Worm (Caenorhabditis elegans): ENCODE data around the gene M01H9.2.

M01H9.2 gene

DNA sequence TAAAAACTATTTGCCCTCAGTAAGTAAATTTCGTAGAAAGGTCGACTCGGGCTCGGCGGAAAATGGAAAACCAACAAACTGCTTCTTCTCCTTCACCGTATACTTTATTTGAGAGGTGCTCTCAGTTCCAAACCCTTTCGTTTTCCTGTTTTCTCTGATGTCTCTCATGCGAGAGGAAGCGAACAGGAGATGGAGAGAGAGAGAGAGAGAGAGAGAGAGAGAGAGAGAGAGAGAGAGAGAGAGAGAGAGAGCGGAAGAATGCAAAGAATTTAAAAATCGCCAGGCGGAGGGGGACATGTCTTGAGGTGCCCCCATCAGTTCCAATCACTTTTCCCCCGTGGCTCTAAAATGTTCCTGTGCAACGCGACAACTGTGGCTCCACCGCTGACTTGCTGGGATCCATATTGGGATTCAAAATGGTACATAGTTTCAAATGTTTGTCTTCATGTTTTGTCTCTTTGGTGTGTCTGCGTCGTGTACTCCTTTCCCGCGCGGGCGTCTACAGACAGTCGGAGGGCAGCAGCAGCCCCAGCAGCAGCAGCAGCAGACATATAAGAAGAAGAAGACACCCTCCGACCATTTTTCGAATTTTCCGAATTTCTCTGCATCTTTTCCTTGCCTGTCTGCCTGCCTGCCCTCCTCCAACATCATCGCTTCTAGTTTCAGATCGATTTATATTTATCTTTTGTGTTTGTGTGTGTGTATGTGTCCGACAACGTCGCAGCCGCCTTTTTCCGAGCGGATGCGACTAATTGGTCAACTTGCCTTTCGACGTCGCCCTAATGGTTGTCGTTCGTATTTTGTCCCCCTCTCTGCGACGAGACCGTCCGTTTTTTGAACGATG lies 8.5 kb downstream of the M01H9.2 start, which contains the start of gene R08C7.11:
Gene R08C7.11, minus strand, starts transcription at position 608 of the 844 bp plus-strand sequence.
- TF ChIP-seq lsy-2 (tag; optimal IDR thresholded peaks at IDR 0.05) (no peak), unc-62 (GFP tag; optimal IDR thresholded peaks at IDR 0.05) (no peak), sem-2 (GFP tag; optimal IDR thresholded peaks at IDR 0.05) (no peak), ham-2 (GFP tag; optimal IDR thresholded peaks at IDR 0.05) (peak; percentile 76), ceh-39 (tag; optimal IDR thresholded peaks at IDR 0.05) (no peak), hlh-1 (tag; optimal IDR thresholded peaks at IDR 0.05) (peak; percentile 22), ceh-83 (GFP tag; optimal IDR thresholded peaks at IDR 0.05) (no peak), M03D4.4 (tag; optimal IDR thresholded peaks at IDR 0.05) (peak; percentile 32), drap-1 (GFP tag; optimal IDR thresholded peaks at IDR 0.05) (peak; percentile 41), cnd-1 (tag; optimal IDR thresholded peaks at IDR 0.05) (no peak), ztf-11 (tag; optimal IDR thresholded peaks at IDR 0.05) (no peak), unc-120 (tag; optimal IDR thresholded peaks at IDR 0.05; ENCODE audit: poor library complexity, severe bottlenecking) (no peak), zip-8 (tag; optimal IDR thresholded peaks at IDR 0.05) (no peak), flh-1 (GFP tag; optimal IDR thresholded peaks at IDR 0.05) (no peak)

DNA sequence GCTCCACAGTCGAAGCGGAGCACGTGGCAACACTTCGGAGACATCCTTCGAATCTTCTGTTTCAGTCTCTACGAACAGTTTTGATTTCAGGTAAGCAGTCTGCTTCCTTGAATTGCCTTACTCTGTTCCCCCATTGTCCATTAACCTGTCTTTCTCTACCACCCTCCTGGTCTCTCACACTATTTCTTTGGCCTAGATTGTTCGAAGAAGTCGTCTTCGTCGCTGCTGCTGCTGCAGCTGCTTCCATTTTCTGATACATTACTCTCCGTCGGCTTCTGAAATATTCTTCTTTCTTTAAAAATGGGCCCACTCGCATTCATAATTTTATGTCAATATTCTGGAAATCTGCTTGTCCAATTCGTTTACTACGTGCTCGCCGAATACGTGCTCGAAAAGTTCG lies 11.5 kb downstream of the M01H9.2 start, which contains the start of gene R08C7.1:
Gene R08C7.1, plus strand, starts transcription at position 301 of the 400 bp plus-strand sequence.
- no peak for TF ChIP-seq zip-8 (tag; optimal IDR thresholded peaks at IDR 0.05)
- TF ChIP-seq sptf-1 (tag; optimal IDR thresholded peaks at IDR 0.05) = no peak
- TF ChIP-seq bed-3 (GFP tag; optimal IDR thresholded peaks at IDR 0.05) = no peak
- TF ChIP-seq ceh-43 (GFP tag; optimal IDR thresholded peaks at IDR 0.05) = no peak
- no peak for TF ChIP-seq ceh-39 (tag; optimal IDR thresholded peaks at IDR 0.05)
- TF ChIP-seq cnd-1 (tag; optimal IDR thresholded peaks at IDR 0.05) = no peak
- TF ChIP-seq lin-32 (GFP tag; optimal IDR thresholded peaks at IDR 0.05) = no peak

DNA sequence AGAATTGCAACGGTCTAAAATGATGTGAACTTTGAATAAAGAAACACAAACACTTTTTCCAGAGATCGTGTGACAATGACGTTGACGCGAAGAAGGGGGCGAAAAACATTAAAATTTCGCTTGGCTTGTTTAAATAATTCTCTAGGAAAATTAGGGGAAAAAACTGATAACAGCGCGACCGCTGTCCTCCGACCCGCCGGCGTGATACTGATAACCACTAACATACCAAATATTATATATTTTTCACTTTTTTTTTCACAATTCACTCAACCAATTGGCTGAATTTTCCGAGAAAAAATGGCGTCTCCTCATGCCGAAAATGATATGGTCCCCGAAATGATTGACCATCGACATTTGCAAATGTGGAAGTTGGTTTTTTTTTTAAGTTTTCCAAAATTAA lies 13.2 kb downstream of the M01H9.2 start:
- TF ChIP-seq bed-3 (GFP tag; optimal IDR thresholded peaks at IDR 0.05) (no peak), M03D4.4 (tag; optimal IDR thresholded peaks at IDR 0.05) (no peak)

DNA sequence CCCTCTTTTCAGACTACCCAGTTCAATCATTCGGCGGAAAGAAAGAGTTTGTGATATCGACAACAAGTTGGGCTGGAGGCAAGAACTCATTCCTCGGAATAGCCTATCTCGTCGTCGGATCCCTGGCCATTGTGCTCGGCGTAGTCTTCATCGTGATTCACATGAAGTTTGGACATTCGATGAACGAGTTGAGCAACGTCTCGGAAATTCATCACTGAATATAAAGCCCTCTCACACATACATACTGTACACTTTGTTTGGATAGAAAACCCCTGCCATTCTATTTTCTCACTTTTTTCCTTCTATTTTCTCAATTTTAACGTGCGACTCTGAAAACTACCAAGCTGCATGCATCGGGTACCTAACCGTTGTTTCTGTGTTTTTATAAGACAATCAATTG lies 13.6 kb downstream of the M01H9.2 start, which contains the start of gene R08C7.12:
Gene R08C7.12, plus strand, starts transcription at position 301 of the 400 bp plus-strand sequence.
- TF ChIP-seq nhr-28 (tag; optimal IDR thresholded peaks at IDR 0.05) (no peak), elt-1 (tag; optimal IDR thresholded peaks at IDR 0.05; ENCODE audit: borderline replicate concordance, insufficient read depth) (no peak), mab-5 (tag; optimal IDR thresholded peaks at IDR 0.05) (no peak), mls-2 (tag; optimal IDR thresholded peaks at IDR 0.05) (no peak)

DNA sequence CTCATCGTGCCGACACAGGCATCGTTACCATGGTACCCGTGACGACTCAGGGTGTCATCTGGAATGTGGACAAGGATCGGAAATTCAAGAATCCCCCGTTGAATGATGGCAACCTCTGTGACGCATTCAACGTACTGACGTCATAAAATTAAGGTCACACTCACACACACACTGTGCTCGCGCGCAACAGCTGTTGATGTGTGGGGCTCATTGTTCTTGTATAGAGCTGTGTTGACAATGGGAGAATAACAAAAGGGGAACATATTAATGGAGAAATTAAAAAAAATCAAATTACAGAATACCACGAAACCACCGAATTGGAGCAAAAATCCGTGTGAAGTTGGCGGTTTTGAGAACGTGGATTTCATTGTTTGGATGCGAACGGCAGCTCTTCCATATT lies 14.7 kb downstream of the M01H9.2 start:
- TF ChIP-seq cnd-1 (tag; optimal IDR thresholded peaks at IDR 0.05) = peak; percentile 89
- no peak for TF ChIP-seq nhr-2 (tag; optimal IDR thresholded peaks at IDR 0.05)
- TF ChIP-seq lin-32 (GFP tag; optimal IDR thresholded peaks at IDR 0.05) = peak; percentile 97
- TF ChIP-seq hlh-1 (tag; optimal IDR thresholded peaks at IDR 0.05) = peak; percentile 88
- no peak for TF ChIP-seq mls-2 (tag; optimal IDR thresholded peaks at IDR 0.05)
- TF ChIP-seq ces-1 (GFP tag; optimal IDR thresholded peaks at IDR 0.05) = peak; percentile 62
- TF ChIP-seq zip-8 (tag; optimal IDR thresholded peaks at IDR 0.05) = peak; percentile 30

DNA sequence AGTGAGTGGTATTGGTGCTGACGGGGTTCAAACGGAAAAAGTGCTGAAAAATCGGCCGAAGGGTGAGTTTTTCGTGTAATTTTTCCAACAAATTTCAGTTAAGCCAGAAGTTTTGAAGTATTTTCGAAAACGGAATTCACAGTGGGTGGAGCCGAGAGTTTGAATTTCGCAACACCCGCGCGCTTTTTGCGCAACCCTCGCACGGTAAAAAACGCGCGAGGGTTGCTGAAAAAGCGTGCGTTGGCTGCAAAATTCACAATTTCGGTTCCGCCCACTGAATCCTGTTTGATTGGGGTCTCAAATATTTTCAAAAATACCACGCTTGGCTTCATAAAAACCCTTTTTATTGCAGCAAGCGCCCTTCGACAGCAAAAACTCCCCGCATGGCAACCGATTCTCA lies 15.7 kb downstream of the M01H9.2 start:
- TF ChIP-seq sem-2 (GFP tag; optimal IDR thresholded peaks at IDR 0.05) = no peak
- TF ChIP-seq nhr-76 (tag; optimal IDR thresholded peaks at IDR 0.05) = no peak
- no peak for TF ChIP-seq pha-4 (tag; optimal IDR thresholded peaks at IDR 0.05)
- TF ChIP-seq nhr-2 (tag; optimal IDR thresholded peaks at IDR 0.05) = no peak
- TF ChIP-seq zip-8 (tag; optimal IDR thresholded peaks at IDR 0.05) = no peak
- no peak for TF ChIP-seq lin-32 (GFP tag; optimal IDR thresholded peaks at IDR 0.05)
- no peak for TF ChIP-seq nhr-12 (tag; optimal IDR thresholded peaks at IDR 0.05)
- TF ChIP-seq unc-62 (GFP tag; optimal IDR thresholded peaks at IDR 0.05) = no peak
- no peak for TF ChIP-seq drap-1 (GFP tag; optimal IDR thresholded peaks at IDR 0.05)
- TF ChIP-seq ham-2 (GFP tag; optimal IDR thresholded peaks at IDR 0.05) = no peak
- TF ChIP-seq ceh-39 (tag; optimal IDR thresholded peaks at IDR 0.05) = no peak
- no peak for TF ChIP-seq bed-3 (GFP tag; optimal IDR thresholded peaks at IDR 0.05)
- TF ChIP-seq mls-2 (tag; optimal IDR thresholded peaks at IDR 0.05) = no peak
- TF ChIP-seq unc-120 (tag; optimal IDR thresholded peaks at IDR 0.05; ENCODE audit: poor library complexity, severe bottlenecking) = no peak
- TF ChIP-seq elt-3 (tag; optimal IDR thresholded peaks at IDR 0.05) = no peak
- no peak for TF ChIP-seq snpc-4 (tag; optimal IDR thresholded peaks at IDR 0.05)
- no peak for TF ChIP-seq flh-1 (GFP tag; optimal IDR thresholded peaks at IDR 0.05)
- TF ChIP-seq ceh-83 (GFP tag; optimal IDR thresholded peaks at IDR 0.05) = no peak
